Worm (Caenorhabditis elegans) whole organism, L2 larva: ENCODE results near the gene col-127.
"Not testable (repeated sequence)": the region's sequence is repeated elsewhere in the genome, so short reads cannot be mapped to it uniquely, and the experiment has no call there.

ENCODE experiments used
- C34F6.9 ChIP-seq: fragments of 150-350 bp; optimal IDR thresholded peaks from 2 replicates; lab custom pipeline; 2014; ENCODE audit warnings: missing biosample characterization, missing genetic modification characterization
- F13H6.1 ChIP-seq: sonication (generic microtip); optimal IDR thresholded peaks from 2 replicates; lab custom pipeline; 2016; ENCODE audit warnings: missing genetic modification characterization, missing compliant biosample characterization
- R02D3.7 ChIP-seq: fragments of 150-350 bp; optimal IDR thresholded peaks from 2 replicates; lab custom pipeline; 2014; ENCODE audit warnings: missing biosample characterization, missing genetic modification characterization
- ZK546.5 ChIP-seq: sonication (generic microtip); optimal IDR thresholded peaks from 2 replicates; lab custom pipeline; 2017; ENCODE audit warnings: missing biosample characterization, missing genetic modification characterization
- alr-1 ChIP-seq: fragments of 150-350 bp; optimal IDR thresholded peaks from 2 replicates; lab custom pipeline; 2014; ENCODE audit warnings: missing biosample characterization, missing genetic modification characterization
- ama-1 ChIP-seq: fragments of 150-350 bp; optimal IDR thresholded peaks from 2 replicates; lab custom pipeline; 2018; ENCODE audit warnings: inconsistent platforms
- blmp-1 ChIP-seq: sonication (generic microtip); optimal IDR thresholded peaks from 2 replicates; lab custom pipeline; 2017; ENCODE audit warnings: missing genetic modification characterization, mild to moderate bottlenecking, missing compliant biosample characterization, antibody characterized with exemption, moderate library complexity; ENCODE audit not compliant: insufficient read depth
- ceh-16 ChIP-seq: fragments of 150-350 bp; optimal IDR thresholded peaks from 2 replicates; lab custom pipeline; 2014; ENCODE audit warnings: missing biosample characterization, missing genetic modification characterization
- ceh-82 ChIP-seq: fragments of 150-350 bp; optimal IDR thresholded peaks from 2 replicates; lab custom pipeline; 2014; ENCODE audit warnings: missing biosample characterization, missing genetic modification characterization
- fos-1 ChIP-seq: fragments of 150-350 bp; optimal IDR thresholded peaks from 2 replicates; lab custom pipeline; 2014; ENCODE audit warnings: missing biosample characterization, missing genetic modification characterization
- gmeb-1 ChIP-seq: fragments of 150-350 bp; optimal IDR thresholded peaks from 2 replicates; lab custom pipeline; 2014; ENCODE audit warnings: missing biosample characterization, missing genetic modification characterization
- lin-39 ChIP-seq: fragments of 150-350 bp; optimal IDR thresholded peaks from 2 replicates; lab custom pipeline; 2014; ENCODE audit warnings: missing biosample characterization, missing genetic modification reagents, missing genetic modification characterization
- lsy-2 ChIP-seq, 2 experiments: fragments of 150-350 bp in 1 of 2; sonication (generic microtip) in 1 of 2; optimal IDR thresholded peaks; 2 replicates each; lab custom pipeline; 2014 to 2017; ENCODE audit warnings: missing biosample characterization in 2 of 2, missing genetic modification characterization in 2 of 2
- mab-5 ChIP-seq: fragments of 150-350 bp; optimal IDR thresholded peaks from 2 replicates; lab custom pipeline; 2014; ENCODE audit warnings: missing biosample characterization, missing genetic modification characterization
- mbf-1 ChIP-seq: sonication (generic microtip); optimal IDR thresholded peaks from 2 replicates; lab custom pipeline; 2017; ENCODE audit warnings: missing biosample characterization, missing genetic modification characterization
- mdl-1 ChIP-seq, 2 experiments: fragments of 150-350 bp in 1 of 2; sonication (generic microtip) in 1 of 2; optimal IDR thresholded peaks; 2 replicates each; lab custom pipeline; 2017; ENCODE audit warnings: missing biosample characterization in 2 of 2, missing genetic modification characterization in 2 of 2
- nhr-11 ChIP-seq: fragments of 150-350 bp; optimal IDR thresholded peaks from 2 replicates; lab custom pipeline; 2014; ENCODE audit warnings: missing biosample characterization, missing genetic modification characterization
- nhr-129 ChIP-seq: fragments of 150-350 bp; optimal IDR thresholded peaks from 2 replicates; lab custom pipeline; 2014; ENCODE audit warnings: missing biosample characterization, missing genetic modification characterization
- nhr-21 ChIP-seq: fragments of 150-350 bp; optimal IDR thresholded peaks from 2 replicates; lab custom pipeline; 2014; ENCODE audit warnings: missing biosample characterization, missing genetic modification characterization
- nhr-77 ChIP-seq: fragments of 150-350 bp; optimal IDR thresholded peaks from 2 replicates; lab custom pipeline; 2014; ENCODE audit warnings: missing biosample characterization, missing genetic modification characterization
- peb-1 ChIP-seq: fragments of 150-350 bp; optimal IDR thresholded peaks from 2 replicates; lab custom pipeline; 2014; ENCODE audit warnings: missing biosample characterization, missing genetic modification characterization
- sem-4 ChIP-seq: fragments of 150-350 bp; optimal IDR thresholded peaks from 2 replicates; lab custom pipeline; 2014; ENCODE audit warnings: missing biosample characterization, missing genetic modification reagents, missing genetic modification characterization
- skn-1 ChIP-seq: sonication (generic microtip); optimal IDR thresholded peaks from 2 replicates; lab custom pipeline; 2017; ENCODE audit warnings: missing biosample characterization, missing genetic modification characterization
- sma-3 ChIP-seq: sonication (generic microtip); optimal IDR thresholded peaks from 2 replicates; lab custom pipeline; 2016; ENCODE audit warnings: missing genetic modification reagents, missing genetic modification characterization, missing compliant biosample characterization
- sma-9 ChIP-seq, 2 experiments: fragments of 150-350 bp in 1 of 2; sonication (generic microtip) in 1 of 2; optimal IDR thresholded peaks; 2 replicates each; lab custom pipeline; 2014 to 2016; ENCODE audit warnings: missing genetic modification characterization in 2 of 2, mild to moderate bottlenecking in 1 of 2, missing biosample characterization in 1 of 2, missing compliant biosample characterization in 1 of 2, missing genetic modification reagents in 1 of 2, moderate library complexity in 1 of 2
- unc-62 ChIP-seq: fragments of 150-350 bp; optimal IDR thresholded peaks from 2 replicates; lab custom pipeline; 2014; ENCODE audit warnings: missing biosample characterization, missing genetic modification reagents, missing genetic modification characterization
- ztf-1 ChIP-seq: fragments of 200-800 bp; sonication (Bioruptor generic); conservative IDR thresholded peaks from 2 replicates; pipeline ENCODE4 v1.3.6; 2022; ENCODE audit warnings: missing genetic modification characterization, missing compliant biosample characterization
- ztf-11 ChIP-seq: sonication (generic microtip); optimal IDR thresholded peaks from 2 replicates; lab custom pipeline; 2017; ENCODE audit warnings: missing biosample characterization, missing genetic modification characterization
- ztf-4 ChIP-seq: fragments of 150-350 bp; optimal IDR thresholded peaks from 2 replicates; lab custom pipeline; 2014; ENCODE audit warnings: missing biosample characterization, missing genetic modification characterization

Gene col-127

DNA sequence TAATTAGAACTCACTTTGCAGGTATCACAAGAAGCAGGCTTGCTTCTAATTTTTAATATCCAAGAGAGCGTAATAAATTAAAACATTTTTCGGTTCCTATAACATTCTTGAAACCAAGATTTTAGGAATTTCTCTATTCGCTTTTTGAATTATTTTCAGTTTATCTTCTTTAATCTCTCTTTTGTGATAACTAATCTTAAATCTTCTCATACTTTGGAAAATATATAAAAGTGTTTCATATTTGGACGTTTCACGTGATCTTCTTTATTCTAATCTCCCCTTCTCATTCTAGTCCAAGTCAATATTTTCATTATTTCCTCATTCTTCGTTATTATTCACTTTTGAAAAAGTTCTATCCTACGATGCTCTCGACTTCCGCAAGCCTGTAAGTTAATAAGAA lies 4.5 kb downstream of the col-127 start, which contains the start of gene F54D1.1:
TSS of gene F54D1.1 (plus strand) at position 301 of the 400 bp plus-strand sequence.
- TF ChIP-seq sma-3 (GFP tag; lab: Kevin White, UChicago) (no peak), ceh-16 (no peak), nhr-11 (tag; lab: Kevin White, UChicago) (no peak), mab-5 (no peak), mdl-1 (tag; optimal IDR thresholded peaks at IDR 0.05; lab: Kevin White, UChicago) (no peak), gmeb-1 (tag; lab: Kevin White, UChicago) (no peak), skn-1 (tag; lab: Kevin White, UChicago) (no peak)

DNA sequence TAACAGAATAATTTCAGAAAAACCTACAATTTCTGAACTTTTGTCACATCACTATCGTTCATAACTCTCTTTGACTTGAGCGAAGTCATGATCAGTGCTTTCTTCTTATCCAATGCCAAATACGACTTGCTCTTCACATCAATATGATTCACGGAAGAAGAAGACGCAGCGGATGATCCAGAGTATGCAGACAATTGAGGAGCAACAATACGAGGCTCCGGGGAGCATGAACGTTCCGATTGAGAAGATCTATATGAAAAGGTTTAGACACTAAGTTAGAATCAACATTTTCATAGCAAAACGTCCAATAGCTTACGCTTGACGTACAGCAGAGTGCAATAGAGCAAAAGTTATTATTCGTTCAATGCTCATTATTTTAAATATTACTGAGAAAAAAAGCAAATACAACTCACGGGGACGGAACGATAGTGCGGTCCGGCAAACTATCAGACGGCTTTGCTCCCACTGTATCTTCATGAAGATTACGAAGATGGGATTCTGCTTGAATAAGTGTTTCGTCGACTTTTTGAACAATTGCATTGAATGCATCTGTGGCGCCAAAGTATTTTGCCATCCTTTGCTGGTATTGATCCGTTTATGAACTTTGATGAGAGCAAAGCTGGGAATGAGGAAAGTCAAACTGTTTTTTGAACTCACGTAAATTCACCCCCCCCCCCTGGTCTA lies 5.3 kb downstream of the col-127 start, which contains the start of gene C05C12.5:
TSS of gene C05C12.5 (minus strand) at position 642 of the 684 bp plus-strand sequence.
- TF ChIP-seq mbf-1 (tag; lab: Kevin White, UChicago) (no peak), peb-1 (tag; lab: Kevin White, UChicago) (no peak), ceh-82 (tag; lab: Kevin White, UChicago) (no peak), sem-4 (tag; lab: Kevin White, UChicago) (no peak), nhr-21 (no peak), nhr-11 (tag; lab: Kevin White, UChicago) (no peak), ztf-11 (tag; lab: Kevin White, UChicago) (no peak), alr-1 (no peak), lsy-2 (tag; optimal IDR thresholded peaks at IDR 0.05; lab: Kevin White, UChicago) (no peak), R02D3.7 (tag; lab: Kevin White, UChicago) (no peak), F13H6.1 (tag; lab: Kevin White, UChicago) (no peak), unc-62 (GFP tag; lab: Kevin White, UChicago) (no peak), ceh-16 (no peak), fos-1 (tag; lab: Kevin White, UChicago) (no peak), ztf-4 (tag; lab: Kevin White, UChicago) (no peak), ztf-1 (no peak)

DNA sequence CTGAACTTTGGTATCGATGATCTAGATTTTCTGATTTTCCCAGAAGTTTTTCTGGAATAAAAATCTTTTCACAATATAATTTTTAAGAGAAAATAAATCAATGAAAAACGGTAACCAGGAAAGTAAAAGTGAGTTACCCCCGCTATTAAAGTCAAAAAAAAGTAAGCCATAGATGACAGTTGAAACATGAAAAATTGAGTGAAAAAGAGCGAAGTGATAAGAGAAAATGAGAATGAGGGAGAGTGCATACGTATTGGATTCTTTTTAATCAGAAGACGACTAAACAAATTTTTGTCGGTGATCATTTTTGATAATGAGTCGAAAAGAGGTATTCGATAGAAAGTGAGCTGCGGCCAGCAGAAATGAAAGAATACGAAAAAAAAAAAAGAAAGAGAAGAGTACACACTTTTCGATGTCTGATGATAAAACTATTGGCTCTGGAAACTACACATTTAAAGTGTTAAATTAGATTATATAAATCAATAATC lies 6.5 kb downstream of the col-127 start, which contains the start of gene gtl-1:
TSS of gene gtl-1 (minus strand) at position 51 of the 488 bp plus-strand sequence.
- no peak for TF ChIP-seq nhr-21
- TF ChIP-seq fos-1 (tag; lab: Kevin White, UChicago) = peak; percentile 89

DNA sequence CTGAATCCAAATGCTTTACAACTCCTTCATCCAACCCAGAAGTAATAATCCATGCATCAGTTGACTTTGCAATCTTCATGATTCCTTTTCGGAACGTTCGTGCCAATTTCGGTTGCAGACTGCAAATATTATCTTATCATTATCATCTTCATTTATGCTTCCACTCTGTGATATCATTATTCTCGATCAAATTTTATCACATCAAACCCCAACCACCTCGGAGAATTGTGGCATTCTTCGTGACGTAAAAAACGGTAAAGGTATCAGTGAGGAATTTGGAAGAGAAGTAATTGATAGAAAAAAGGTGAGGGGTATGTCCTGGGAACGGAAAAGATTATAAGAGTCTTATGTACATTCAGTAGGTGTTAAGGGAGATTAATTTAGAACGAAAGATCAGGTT lies 8.5 kb downstream of the col-127 start:
- TF ChIP-seq skn-1 (tag; lab: Kevin White, UChicago) (no peak), blmp-1 (tag; lab: Kevin White, UChicago) (no peak), ZK546.5 (tag; lab: Kevin White, UChicago) (no peak), sma-9 (GFP tag; optimal IDR thresholded peaks at IDR 0.05; lab: Kevin White, UChicago) (peak; percentile 49), sma-9 (tag; optimal IDR thresholded peaks at IDR 0.05; lab: Kevin White, UChicago) (no peak), fos-1 (tag; lab: Kevin White, UChicago) (peak; percentile 96), C34F6.9 (no peak), nhr-129 (tag; lab: Kevin White, UChicago) (no peak)
- TF ChIP-seq, all 48 proteins: peak for 2

DNA sequence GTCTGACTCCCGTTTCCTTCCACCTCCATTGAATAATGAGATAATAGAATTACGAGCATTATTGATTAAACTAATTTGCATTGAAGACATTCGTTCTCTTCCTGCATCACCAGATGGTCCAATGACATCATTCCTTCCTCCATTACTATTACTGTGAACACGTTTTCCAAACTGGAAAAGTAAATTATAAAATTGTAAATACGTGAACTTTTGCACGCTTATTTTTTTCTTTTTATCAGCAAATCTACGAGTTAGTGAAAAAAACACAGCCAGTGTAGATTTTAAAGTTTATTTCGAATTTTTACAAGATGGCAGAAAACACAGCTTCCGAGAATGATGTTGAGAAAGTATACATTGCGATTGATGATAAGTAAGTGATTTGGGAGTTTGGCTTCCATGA lies 12.3 kb downstream of the col-127 start, which contains the start of gene C05C12.1:
TSS of gene C05C12.1 (plus strand) at position 301 of the 400 bp plus-strand sequence.
- not testable (repeated sequence) for TF ChIP-seq ztf-1; nhr-77 (tag; lab: Kevin White, UChicago); blmp-1 (tag; lab: Kevin White, UChicago)

DNA sequence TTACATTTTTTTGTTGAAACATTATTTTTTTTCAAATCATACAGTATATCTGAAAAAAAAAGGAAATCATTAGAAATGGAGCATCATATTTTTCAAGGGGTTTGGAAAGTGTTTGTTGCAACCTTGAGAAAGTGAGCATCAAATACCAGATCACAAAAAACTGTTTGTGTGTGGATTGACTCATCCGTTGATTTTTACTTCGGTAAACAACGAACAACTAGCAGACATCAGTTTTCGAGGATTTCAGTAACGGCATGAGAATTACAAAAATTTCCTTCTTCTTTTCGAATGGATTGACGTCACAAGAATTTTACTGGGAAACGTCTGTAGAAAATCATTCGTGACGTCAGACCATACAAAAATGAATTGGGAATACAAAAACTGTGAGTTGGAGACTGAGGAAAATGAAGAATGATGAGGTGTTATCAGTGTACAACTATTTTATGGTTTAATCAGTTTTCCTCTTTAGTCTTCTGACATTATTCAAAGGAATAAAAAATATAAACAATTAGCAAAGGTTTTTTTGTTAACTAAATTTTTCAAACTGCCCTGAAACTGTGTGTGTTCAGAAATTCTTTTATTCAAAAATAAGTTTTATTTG lies 17.9 kb downstream of the col-127 start, which contains the start of gene C05C12.4:
TSS of gene C05C12.4 (minus strand) at position 51 of the 601 bp plus-strand sequence.
- TF ChIP-seq ZK546.5 (tag; lab: Kevin White, UChicago) (no peak), fos-1 (tag; lab: Kevin White, UChicago) (peak; percentile 76), ama-1 (lab: Kevin White, UChicago) (no peak), lin-39 (tag; lab: Kevin White, UChicago) (no peak)
